Worm (Caenorhabditis elegans) whole organism, L4/young adult: ENCODE data around the gene T23G7.2.

ENCODE experiments used
- W03F9.2 ChIP-seq: fragments of 150-350 bp; optimal IDR thresholded peaks from 2 replicates; lab custom pipeline; 2014; ENCODE audit warnings: missing biosample characterization, missing genetic modification characterization
- dao-5 ChIP-seq: sonication (generic microtip); optimal IDR thresholded peaks from 2 replicates; lab custom pipeline; 2016; ENCODE audit warnings: missing genotype, missing genetic modification characterization, moderate library complexity, missing compliant biosample characterization
- him-1 ChIP-seq: sonication (generic microtip); optimal IDR thresholded peaks from 2 replicates; lab custom pipeline; 2016; ENCODE audit warnings: missing genotype, missing genetic modification reagents, missing genetic modification characterization, missing compliant biosample characterization

The T23G7.2 gene

ce11 chrII:9177080-9177479 is 4.3 kb upstream of the T23G7.2 start, which contains the start of the genes sec-5 and pir-1:
Gene sec-5, minus strand, starts transcription at chrII:9177152.
Gene pir-1, plus strand, starts transcription at chrII:9177300.
- TF ChIP-seq W03F9.2 (tag; lab: Kevin White, UChicago) (peak; percentile 11), dao-5 (tag; lab: Kevin White, UChicago) (no peak)

ce11 chrII:9176523-9176922 is 3.8 kb upstream of the T23G7.2 start:
- TF ChIP-seq dao-5 (tag; lab: Kevin White, UChicago) (no peak), W03F9.2 (tag; lab: Kevin White, UChicago) (no peak), him-1 (no peak)

ce11 chrII:9173471-9173870 is 722 bp upstream of the T23G7.2 start:
- TF ChIP-seq dao-5 (tag; lab: Kevin White, UChicago): no peak
- no peak for TF ChIP-seq him-1
- no peak for TF ChIP-seq W03F9.2 (tag; lab: Kevin White, UChicago)

ce11 chrII:9171466-9172187 is 1.1 kb downstream of the T23G7.2 start:
- TF ChIP-seq W03F9.2 (tag; lab: Kevin White, UChicago) (no peak), him-1 (no peak), dao-5 (tag; lab: Kevin White, UChicago) (no peak)

ce11 chrII:9170851-9171250 is 1.9 kb downstream of the T23G7.2 start:
- TF ChIP-seq him-1 (no peak), W03F9.2 (tag; lab: Kevin White, UChicago) (no peak), dao-5 (tag; lab: Kevin White, UChicago) (no peak)

- TF ChIP-seq him-1 (no peak), W03F9.2 (tag; lab: Kevin White, UChicago) (no peak), dao-5 (tag; lab: Kevin White, UChicago) (no peak)
Measured at ce11 chrII:9170048-9170447, 2.7 kb downstream of the T23G7.2 start.

- TF ChIP-seq W03F9.2 (tag; lab: Kevin White, UChicago) (peak; percentile 10), dao-5 (tag; lab: Kevin White, UChicago) (no peak), him-1 (no peak)
Measured at ce11 chrII:9169450-9169960, 3.2 kb downstream of the T23G7.2 start, which contains the start of gene dpl-1. Gene dpl-1, plus strand, starts transcription at chrII:9169910.

ce11 chrII:9167730-9168129 is 5.0 kb downstream of the T23G7.2 start, which contains the start of gene T23G7.3:
Gene T23G7.3, minus strand, starts transcription at chrII:9167830.
- TF ChIP-seq W03F9.2 (tag; lab: Kevin White, UChicago) (no peak), him-1 (no peak), dao-5 (tag; lab: Kevin White, UChicago) (no peak)

ce11 chrII:9165762-9166460 is 6.8 kb downstream of the T23G7.2 start, which contains the start of gene W07A12.8:
Gene W07A12.8, minus strand, starts transcription at chrII:9165812.
- TF ChIP-seq him-1: no peak
- no peak for TF ChIP-seq dao-5 (tag; lab: Kevin White, UChicago)
- TF ChIP-seq W03F9.2 (tag; lab: Kevin White, UChicago): no peak

- no peak for TF ChIP-seq dao-5 (tag; lab: Kevin White, UChicago)
- no peak for TF ChIP-seq W03F9.2 (tag; lab: Kevin White, UChicago)
- TF ChIP-seq him-1: no peak
Measured at ce11 chrII:9163348-9163747, 9.4 kb downstream of the T23G7.2 start.

- TF ChIP-seq dao-5 (tag; lab: Kevin White, UChicago) (no peak), him-1 (no peak), W03F9.2 (tag; lab: Kevin White, UChicago) (no peak)
Measured at ce11 chrII:9161023-9161422, 11.7 kb downstream of the T23G7.2 start, which contains the start of gene rhy-1. Gene rhy-1, plus strand, starts transcription at chrII:9161379.

ce11 chrII:9160197-9160806 is 12.4 kb downstream of the T23G7.2 start:
- no peak for TF ChIP-seq him-1
- TF ChIP-seq W03F9.2 (tag; lab: Kevin White, UChicago): no peak
- TF ChIP-seq dao-5 (tag; lab: Kevin White, UChicago): no peak

- no peak for TF ChIP-seq dao-5 (tag; lab: Kevin White, UChicago)
- TF ChIP-seq him-1: no peak
- TF ChIP-seq W03F9.2 (tag; lab: Kevin White, UChicago): no peak
Measured at ce11 chrII:9158029-9158428, 14.7 kb downstream of the T23G7.2 start, which contains the start of gene oac-54. Gene oac-54, plus strand, starts transcription at chrII:9158111.
